Fruit fly (Drosophila melanogaster): Measurements from ENCODE around the gene CG5199.

CG5199 gene

dm6 chr3L:20444815-20445519, 7.7 kb downstream of the CG5199 start (continued):
- peak in 1 of 2 experiments; percentile 78 for TF ChIP-seq Eip74EF (GFP tag; optimal IDR thresholded peaks at IDR 0.05)
- TF ChIP-seq CG6854 (GFP tag; optimal IDR thresholded peaks at IDR 0.05), result peak; percentile 62
- TF ChIP-seq sim (GFP tag; IDR thresholded peaks at IDR 0.05), result peak; percentile 86
- TF ChIP-seq Sry-δ (GFP tag; optimal IDR thresholded peaks at IDR 0.05), result no peak
- peak; percentile 89 for TF ChIP-seq ind (GFP tag; optimal IDR thresholded peaks at IDR 0.05)
- TF ChIP-seq Atf6 (GFP tag; IDR thresholded peaks at IDR 0.05), result peak; percentile 92
- TF ChIP-seq nom (GFP tag; optimal IDR thresholded peaks at IDR 0.05), result peak; percentile 33
- TF ChIP-seq CG3163 (GFP tag; optimal IDR thresholded peaks at IDR 0.05), result no peak
- no peak for TF ChIP-seq bigmax (GFP tag; optimal IDR thresholded peaks at IDR 0.05)
- peak; percentile 28 for TF ChIP-seq psq (GFP tag; optimal IDR thresholded peaks at IDR 0.05)
- TF ChIP-seq rib (GFP tag; IDR thresholded peaks at IDR 0.05), result peak; percentile 80; the same call in 1 of the 2 replicates
- no peak for TF ChIP-seq CG2129 (GFP tag; IDR thresholded peaks at IDR 0.05; ENCODE audit: partially characterized antibody)
- TF ChIP-seq BtbVII (GFP tag; optimal IDR thresholded peaks at IDR 0.05), result peak; percentile 84
- TF ChIP-seq Nf-YC (tag; optimal IDR thresholded peaks at IDR 0.05), result peak; percentile 47
- TF ChIP-seq Meics (GFP tag; optimal IDR thresholded peaks at IDR 0.05), result peak; percentile 86
- 0 out of 2 replicates have a peak, but pooled peaks have one; percentile 50 for TF ChIP-seq ham (GFP tag; IDR thresholded peaks at IDR 0.05)
- peak; percentile 34 for TF ChIP-seq zfh2 (GFP tag; optimal IDR thresholded peaks at IDR 0.05)
- peak; percentile 49 for TF ChIP-seq eyg (GFP tag; optimal IDR thresholded peaks at IDR 0.05)
- peak; percentile 95 for TF ChIP-seq CG2199 (GFP tag; IDR thresholded peaks at IDR 0.05)
- TF ChIP-seq Mrtf (GFP tag; IDR thresholded peaks at IDR 0.05), result peak; percentile 84
- peak; percentile 94 for TF ChIP-seq CG34422 (GFP tag; IDR thresholded peaks at IDR 0.05)
- TF ChIP-seq pan (optimal IDR thresholded peaks at IDR 0.05), result no peak
- peak in 1 of 2 experiments; percentile 94 for TF ChIP-seq pan (GFP tag; optimal IDR thresholded peaks at IDR 0.05 in 1 of 2, IDR thresholded peaks at IDR 0.05 in 1 of 2)
- TF ChIP-seq Hey (tag; optimal IDR thresholded peaks at IDR 0.05), result no peak
- TF ChIP-seq CG4854 (GFP tag; optimal IDR thresholded peaks at IDR 0.05), result peak; percentile 41
- no peak for TF ChIP-seq Atf-2 (GFP tag; optimal IDR thresholded peaks at IDR 0.05)
- TF ChIP-seq CG3838 (GFP tag; optimal IDR thresholded peaks at IDR 0.05), result no peak
- peak; percentile 87 for TF ChIP-seq nmo (GFP tag; optimal IDR thresholded peaks at IDR 0.05)
- TF ChIP-seq Scr (GFP tag; IDR thresholded peaks at IDR 0.05; ENCODE audit: partially characterized antibody), result 0 out of 2 replicates have a peak, but pooled peaks have one; percentile 9
- TF ChIP-seq salm (tag; optimal IDR thresholded peaks at IDR 0.05), result peak; percentile 72
- TF ChIP-seq NfI (GFP tag; optimal IDR thresholded peaks at IDR 0.05), result peak; percentile 73
- no peak for TF ChIP-seq HLHmδ (GFP tag; optimal IDR thresholded peaks at IDR 0.05)
- TF ChIP-seq btn (GFP tag; optimal IDR thresholded peaks at IDR 0.05), result no peak
- TF ChIP-seq Drgx (GFP tag; IDR thresholded peaks at IDR 0.05), result peak; percentile 90
- TF ChIP-seq Fer1 (GFP tag; optimal IDR thresholded peaks at IDR 0.05), result peak; percentile 81
- TF ChIP-seq B-H1 (GFP tag; IDR thresholded peaks at IDR 0.05), result peak; percentile 88
- TF ChIP-seq CG18262 (tag; optimal IDR thresholded peaks at IDR 0.05), result peak; percentile 88
- peak; percentile 35; the same call in 1 of the 3 replicates for TF ChIP-seq knrl (GFP tag; IDR thresholded peaks at IDR 0.05; ENCODE audit: partially characterized antibody)
- peak; percentile 46 for TF ChIP-seq TFAM (GFP tag; optimal IDR thresholded peaks at IDR 0.05)
- TF ChIP-seq en (GFP tag; optimal IDR thresholded peaks at IDR 0.05), result no peak
- TF ChIP-seq CG12104 (GFP tag; optimal IDR thresholded peaks at IDR 0.05), result peak; percentile 79
- TF ChIP-seq row (GFP tag; IDR thresholded peaks at IDR 0.05), result peak; percentile 92
- TF ChIP-seq tna (GFP tag; IDR thresholded peaks at IDR 0.05; ENCODE audit: partially characterized antibody), result 0 out of 2 replicates have a peak, but pooled peaks have one; percentile 27
- TF ChIP-seq CG15696 (tag; optimal IDR thresholded peaks at IDR 0.05), result peak; percentile 43
- no peak for TF ChIP-seq disco-r (GFP tag; optimal IDR thresholded peaks at IDR 0.05)
- TF ChIP-seq Dref (GFP tag; IDR thresholded peaks at IDR 0.05), result 0 out of 2 replicates have a peak, but pooled peaks have one; percentile 36
- TF ChIP-seq Sox102F (GFP tag; optimal IDR thresholded peaks at IDR 0.05), result peak; percentile 91
- TF ChIP-seq CG7357 (GFP tag; IDR thresholded peaks at IDR 0.05), result peak; percentile 80; the same call in 2 of the 3 replicates
